Worm (Caenorhabditis elegans) whole organism, mixed stage, embryonic: ENCODE measurements around the gene scrm-5.

Experiments used
- blmp-1 ChIP-seq: fragments of 150-350 bp; optimal IDR thresholded peaks from 2 replicates; lab custom pipeline; 2014; ENCODE audit warnings: missing biosample characterization, missing genetic modification characterization
- lin-13 ChIP-seq: fragments of 150-350 bp; optimal IDR thresholded peaks from 2 replicates; lab custom pipeline; 2014; ENCODE audit warnings: missing biosample characterization, missing genetic modification characterization
- lsy-2 ChIP-seq: fragments of 150-350 bp; optimal IDR thresholded peaks from 2 replicates; lab custom pipeline; 2014; ENCODE audit warnings: missing biosample characterization, missing genetic modification characterization
- mab-5 ChIP-seq: fragments of 150-350 bp; optimal IDR thresholded peaks from 2 replicates; lab custom pipeline; 2014; ENCODE audit warnings: missing biosample characterization, missing genetic modification characterization
- nhr-12 ChIP-seq: fragments of 150-350 bp; optimal IDR thresholded peaks from 2 replicates; lab custom pipeline; 2014; ENCODE audit warnings: missing biosample characterization, missing genetic modification characterization
- nhr-28 ChIP-seq: fragments of 150-350 bp; optimal IDR thresholded peaks from 2 replicates; lab custom pipeline; 2014; ENCODE audit warnings: missing biosample characterization, missing genetic modification characterization
- pha-4 ChIP-seq: fragments of 150-350 bp; optimal IDR thresholded peaks from 2 replicates; lab custom pipeline; 2018; ENCODE audit warnings: missing biosample characterization, missing genetic modification reagents, missing genetic modification characterization
- tbx-8 ChIP-seq: fragments of 200-800 bp; sonication (Bioruptor generic); optimal IDR thresholded peaks from 2 replicates; lab custom pipeline; 2018; ENCODE audit warnings: mild to moderate bottlenecking, missing genetic modification characterization, moderate library complexity, missing compliant biosample characterization
- unc-62 ChIP-seq: fragments of 150-350 bp; optimal IDR thresholded peaks from 2 replicates; lab custom pipeline; 2014; ENCODE audit warnings: missing biosample characterization, missing genetic modification reagents, missing genetic modification characterization

- no peak for TF ChIP-seq blmp-1 (tag; lab: Kevin White, UChicago)
- TF ChIP-seq lin-13 (tag; lab: Kevin White, UChicago) = no peak
- TF ChIP-seq lsy-2 (tag; lab: Kevin White, UChicago) = no peak
- TF ChIP-seq pha-4 = no peak
- no peak for TF ChIP-seq unc-62 (GFP tag; lab: Kevin White, UChicago)
- TF ChIP-seq tbx-8 = no peak
- TF ChIP-seq mab-5 (tag; lab: Kevin White, UChicago) = no peak
- TF ChIP-seq nhr-12 = no peak
- TF ChIP-seq nhr-28 = no peak
Measured at ce11 chrIV:4176088-4176487, 13.9 kb downstream of the scrm-5 start, which contains the start of gene dnj-15.
